Fruit fly (Drosophila melanogaster) whole organism, pupa: ENCODE data around the gene Cad89D.

Experiments
- CG32121 ChIP-seq: fragments of 200-800 bp; sonication (Bioruptor generic); IDR thresholded peaks from 2 replicates; pipeline ENCODE4 v1.3.6; 2022; ENCODE audit warnings: missing biosample characterization, missing genetic modification characterization
- CG34367 ChIP-seq: fragments of 200-800 bp; sonication (Bioruptor generic); optimal IDR thresholded peaks from 2 replicates; lab custom pipeline; 2018; ENCODE audit warnings: missing biosample characterization, mild to moderate bottlenecking, missing genetic modification characterization
- fd96Ca ChIP-seq: fragments of 200-800 bp; sonication (Bioruptor generic); IDR thresholded peaks from 3 replicates; pipeline ENCODE4 v1.3.6; 2022; ENCODE audit warnings: missing biosample characterization, missing genetic modification characterization

DNA sequence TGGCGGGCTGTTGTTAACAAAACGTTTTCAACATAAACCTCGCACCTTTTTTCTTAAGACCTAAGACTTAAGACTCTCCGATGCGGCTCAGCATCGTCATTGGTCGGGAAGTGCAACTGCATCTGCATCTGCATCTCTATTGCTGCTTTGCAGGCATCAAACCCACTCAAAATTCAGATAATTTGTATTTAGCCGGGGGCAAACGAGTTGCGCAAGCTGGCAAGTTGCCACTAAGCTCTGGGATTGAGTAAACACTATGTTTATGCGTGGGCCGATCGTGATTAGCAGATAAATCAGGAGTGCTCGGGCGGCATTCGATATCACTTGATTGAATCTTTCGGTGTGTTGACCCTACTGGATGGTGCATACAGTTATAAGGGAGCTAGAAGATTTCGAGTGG lies 30.3 kb upstream of the Cad89D start:
- no peak for TF ChIP-seq CG32121
- TF ChIP-seq fd96Ca (GFP tag; lab: Robert Waterston, UW) = no peak
- TF ChIP-seq CG34367 (tag; lab: Kevin White, UChicago) = no peak
